Fruit fly (Drosophila melanogaster) whole organism, adult: ENCODE results near the gene CG13131.

Experiments
- CG12768 ChIP-seq: fragments of 200-800 bp; sonication (Bioruptor generic); optimal IDR thresholded peaks from 2 replicates; lab custom pipeline; 2017; ENCODE audit warnings: missing biosample characterization, missing genetic modification characterization, mild to moderate bottlenecking, moderate library complexity, missing genetic modification reagents
- CG14711 ChIP-seq: fragments of 200-800 bp; sonication (Bioruptor generic); optimal IDR thresholded peaks from 2 replicates; lab custom pipeline; 2018; ENCODE audit warnings: missing biosample characterization, mild to moderate bottlenecking, missing genetic modification characterization, moderate library complexity
- CG1620 ChIP-seq: fragments of 200-800 bp; sonication (Bioruptor generic); optimal IDR thresholded peaks from 2 replicates; lab custom pipeline; 2016; ENCODE audit warnings: missing biosample characterization, missing genetic modification characterization
- CG33017 ChIP-seq: fragments of 200-800 bp; sonication (Bioruptor generic); optimal IDR thresholded peaks from 2 replicates; lab custom pipeline; 2018; ENCODE audit warnings: missing biosample characterization, mild to moderate bottlenecking, missing genetic modification characterization, moderate library complexity
- CG5204 ChIP-seq: fragments of 200-800 bp; sonication (Bioruptor generic); optimal IDR thresholded peaks from 2 replicates; lab custom pipeline; 2016; ENCODE audit warnings: missing biosample characterization, missing genetic modification characterization
- bab1 ChIP-seq: fragments of 200-800 bp; sonication (Bioruptor generic); optimal IDR thresholded peaks from 3 replicates; lab custom pipeline; 2019; ENCODE audit warnings: missing biosample characterization, mild to moderate bottlenecking, missing genetic modification characterization, moderate library complexity
- cic ChIP-seq: fragments of 200-800 bp; sonication (Bioruptor generic); optimal IDR thresholded peaks from 2 replicates; lab custom pipeline; 2017; ENCODE audit warnings: missing biosample characterization, mild to moderate bottlenecking, missing genetic modification characterization, moderate library complexity

- TF ChIP-seq cic (GFP tag; lab: Kevin White, UChicago) (no peak), CG12768 (no peak), CG33017 (tag; lab: Kevin White, UChicago) (no peak), CG1620 (GFP tag; lab: Kevin White, UChicago) (no peak), bab1 (peak; percentile 71), CG5204 (no peak), CG14711 (no peak)
These were observed 30.6 kb downstream of the CG13131 start for dm6 chr2L:9986402-9987350.
